Fruit fly (Drosophila melanogaster): ENCODE data around the gene p.

p gene

DNA sequence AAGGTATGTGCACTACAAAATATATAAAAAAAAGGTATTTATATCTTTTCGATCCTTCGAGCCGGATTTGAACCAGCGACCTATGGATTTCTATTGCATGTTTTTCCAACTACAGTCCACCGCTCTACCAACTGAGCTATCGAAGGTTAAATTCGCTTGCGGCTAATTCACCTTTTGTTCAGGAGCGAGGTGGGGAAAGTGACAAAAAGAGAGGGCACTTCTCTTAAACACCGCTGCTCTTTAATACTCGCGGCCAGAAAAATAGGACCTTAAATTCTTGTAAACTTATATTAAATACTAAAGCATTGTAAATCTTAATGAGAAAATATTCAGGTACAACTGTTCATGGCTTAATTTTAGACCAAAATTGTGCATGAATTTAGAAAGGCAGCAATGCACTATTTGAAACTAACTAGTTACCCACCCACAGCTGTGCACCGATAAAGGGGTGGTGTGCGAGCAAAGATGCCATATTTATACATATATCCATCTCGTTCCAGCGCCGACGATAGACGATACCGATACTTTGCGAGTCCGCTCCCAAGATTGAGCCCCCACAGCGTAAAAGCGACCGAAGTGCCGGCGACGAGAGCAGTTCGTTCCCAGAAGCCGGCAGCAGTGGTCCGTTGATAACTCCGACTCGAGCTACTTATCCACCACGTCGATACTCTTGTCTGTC, 1.3 kb downstream of the p start (continued):
- TF ChIP-seq Mes4 (GFP tag; optimal IDR thresholded peaks at IDR 0.05) (peak; percentile 94), CG18599 (GFP tag; optimal IDR thresholded peaks at IDR 0.05) (peak; percentile 99), Pdp1 (GFP tag; optimal IDR thresholded peaks at IDR 0.05) (peak; percentile 94 to 97), Atf3 (GFP tag; optimal IDR thresholded peaks at IDR 0.05) (peak; percentile 92), CG16815 (GFP tag; optimal IDR thresholded peaks at IDR 0.05) (peak; percentile 96), nau (GFP tag; optimal IDR thresholded peaks at IDR 0.05) (peak; percentile 98), ttk (GFP tag; IDR thresholded peaks at IDR 0.05) (peak; percentile 97), Myb (GFP tag; optimal IDR thresholded peaks at IDR 0.05) (peak; percentile 88)

- TF ChIP-seq Scr (GFP tag; IDR thresholded peaks at IDR 0.05; ENCODE audit: partially characterized antibody) (peak; percentile 60; the same call in 1 of the 2 replicates), nerfin-2 (GFP tag; IDR thresholded peaks at IDR 0.05; ENCODE audit: partially characterized antibody) (peak; percentile 75), CG2712 (tag; optimal IDR thresholded peaks at IDR 0.05) (no peak), da (GFP tag; optimal IDR thresholded peaks at IDR 0.05) (no peak), CG7987 (GFP tag; optimal IDR thresholded peaks at IDR 0.05) (peak; percentile 4), wek (GFP tag; optimal IDR thresholded peaks at IDR 0.05) (peak; percentile 9), CG7963 (GFP tag; IDR thresholded peaks at IDR 0.05; ENCODE audit: partially characterized antibody) (peak; percentile 89), jing (GFP tag; optimal IDR thresholded peaks at IDR 0.05) (no peak), ato (GFP tag; IDR thresholded peaks at IDR 0.05; ENCODE audit: partially characterized antibody) (peak; percentile 91), hbn (GFP tag; IDR thresholded peaks at IDR 0.05; ENCODE audit: partially characterized antibody) (peak; percentile 37; the same call in 1 of the 2 replicates), peb (GFP tag; IDR thresholded peaks at IDR 0.05) (no peak), vvl (GFP tag; IDR thresholded peaks at IDR 0.05) (peak; percentile 67), Hr78 (GFP tag; optimal IDR thresholded peaks at IDR 0.05) (peak in 1 of 2 experiments; percentile 71), CG12769 (tag; optimal IDR thresholded peaks at IDR 0.05) (peak; percentile 2), zen2 (GFP tag; IDR thresholded peaks at IDR 0.05; ENCODE audit: partially characterized antibody) (peak; percentile 18; the same call in 2 of the 3 replicates), gem (tag; optimal IDR thresholded peaks at IDR 0.05) (peak; percentile 10), amos (GFP tag; IDR thresholded peaks at IDR 0.05; ENCODE audit: partially characterized antibody) (peak; percentile 79), Hr51 (GFP tag; optimal IDR thresholded peaks at IDR 0.05) (peak in 1 of 2 experiments; percentile 22), trem (tag; optimal IDR thresholded peaks at IDR 0.05) (no peak), sens (GFP tag) (peak; percentile 79), CG2199 (GFP tag; IDR thresholded peaks at IDR 0.05) (no peak; the same call in 2 of the 3 replicates), Opbp (GFP tag; IDR thresholded peaks at IDR 0.05; ENCODE audit: partially characterized antibody) (peak; percentile 92), bcd (GFP tag; optimal IDR thresholded peaks at IDR 0.05) (no peak), lola (GFP tag; optimal IDR thresholded peaks at IDR 0.05) (no peak), CG4404 (GFP tag; IDR thresholded peaks at IDR 0.05) (no peak), CG42726 (GFP tag; IDR thresholded peaks at IDR 0.05; ENCODE audit: partially characterized antibody) (peak; percentile 94), CG11504 (tag; optimal IDR thresholded peaks at IDR 0.05) (peak; percentile 7), CG17385 (GFP tag; optimal IDR thresholded peaks at IDR 0.05) (peak; percentile 2), ftz-f1 (GFP tag; optimal IDR thresholded peaks at IDR 0.05) (peak; percentile 69), bbx (GFP tag; IDR thresholded peaks at IDR 0.05; ENCODE audit: partially characterized antibody) (peak; percentile 88), exex (tag; optimal IDR thresholded peaks at IDR 0.05) (peak; percentile 93), CG8290 (GFP tag; optimal IDR thresholded peaks at IDR 0.05) (no peak), CG8290 (tag; optimal IDR thresholded peaks at IDR 0.05) (peak in 1 of 2 experiments; percentile 23), unpg (GFP tag; optimal IDR thresholded peaks at IDR 0.05) (no peak), chinmo (GFP tag; IDR thresholded peaks at IDR 0.05; ENCODE audit: partially characterized antibody) (peak; percentile 52; the same call in 3 of the 4 replicates), tgo (GFP tag; IDR thresholded peaks at IDR 0.05) (no peak)
Measured at dm6 chr3R:8668024-8668856, 2.2 kb downstream of the p start.

Measured in whole organism, embryonic.